ENCODE assay signal across 1 fruit fly cellular context in the genomic region with DNA sequence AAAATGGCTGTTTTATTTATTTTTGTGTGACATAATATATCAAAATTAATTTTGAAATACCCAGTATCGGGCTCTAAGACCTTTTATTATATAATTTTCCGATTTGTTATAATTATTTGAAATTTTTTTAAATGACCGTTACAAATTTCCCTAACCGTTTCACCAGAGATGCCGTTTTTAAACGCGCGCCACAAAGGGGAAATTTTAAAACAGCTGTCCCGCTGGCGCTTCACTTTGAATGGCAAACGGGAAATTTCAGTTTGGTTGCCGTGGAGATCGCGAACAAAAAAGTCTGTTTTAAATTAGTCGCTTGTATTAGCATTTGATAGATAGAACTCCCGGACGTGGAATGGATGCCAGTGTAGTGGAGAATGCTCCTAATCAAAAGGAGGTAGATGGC.
TF ChIP-seq lines count a peak whose summit lies in the region.

A gene (minus strand): TSS at position 16 of the 400 bp plus-strand sequence.
A gene (plus strand): TSS at position 257 of the 400 bp plus-strand sequence.

TF ChIP-seq in whole organism, embryonic, 481 proteins besides CTCF, POLR2A, EP300 and RAD21 (continued from another document):
- TF ChIP-seq lmd (GFP tag; IDR thresholded peaks at IDR 0.05; lab: Robert Waterston, UW) (no peak), sob (GFP tag; IDR thresholded peaks at IDR 0.05; lab: Robert Waterston, UW) (no peak), CG13624 (GFP tag; optimal IDR thresholded peaks at IDR 0.05; lab: Kevin White, UChicago) (no peak), Hr39 (optimal IDR thresholded peaks at IDR 0.05; lab: Kevin White, UChicago) (no peak), CG10209 (GFP tag; optimal IDR thresholded peaks at IDR 0.05; lab: Kevin White, UChicago) (no peak), CG14014 (GFP tag; IDR thresholded peaks at IDR 0.05; lab: Robert Waterston, UW) (no peak), sisA (GFP tag; IDR thresholded peaks at IDR 0.05; lab: Robert Waterston, UW) (no peak), mam (GFP tag; optimal IDR thresholded peaks at IDR 0.05; lab: Kevin White, UChicago) (no peak), chinmo (GFP tag; IDR thresholded peaks at IDR 0.05; lab: Robert Waterston, UW; ENCODE audit: partially characterized antibody) (no peak), CG6854 (GFP tag; optimal IDR thresholded peaks at IDR 0.05; lab: Kevin White, UChicago) (no peak), CG5953 (GFP tag; IDR thresholded peaks at IDR 0.05; lab: Robert Waterston, UW) (no peak), CG30431 (GFP tag; optimal IDR thresholded peaks at IDR 0.05; lab: Kevin White, UChicago) (no peak), Dp (GFP tag; optimal IDR thresholded peaks at IDR 0.05; lab: Kevin White, UChicago) (peak; percentile 84), CG9817 (tag; optimal IDR thresholded peaks at IDR 0.05; lab: Kevin White, UChicago) (no peak), MBD-R2 (GFP tag; IDR thresholded peaks at IDR 0.05; lab: Robert Waterston, UW) (peak; percentile 23; the same call in 1 of the 2 replicates), C15 (GFP tag; IDR thresholded peaks at IDR 0.05; lab: Robert Waterston, UW) (no peak), lilli (GFP tag; optimal IDR thresholded peaks at IDR 0.05; lab: Kevin White, UChicago) (no peak), klu (GFP tag; IDR thresholded peaks at IDR 0.05; lab: Robert Waterston, UW) (no peak), sc (optimal IDR thresholded peaks at IDR 0.05; lab: Kevin White, UChicago) (no peak), sc (GFP tag; optimal IDR thresholded peaks at IDR 0.05; lab: Kevin White, UChicago) (no peak), crc (GFP tag; optimal IDR thresholded peaks at IDR 0.05; lab: Kevin White, UChicago) (no peak), Ssrp (tag; optimal IDR thresholded peaks at IDR 0.05; lab: Kevin White, UChicago) (no peak), Poxn (GFP tag; IDR thresholded peaks at IDR 0.05; lab: Robert Waterston, UW) (no peak), jing (GFP tag; optimal IDR thresholded peaks at IDR 0.05; lab: Kevin White, UChicago) (no peak), pho (GFP tag; optimal IDR thresholded peaks at IDR 0.05; lab: Kevin White, UChicago) (no peak), dan (GFP tag; IDR thresholded peaks at IDR 0.05; lab: Robert Waterston, UW) (no peak), usp (GFP tag; optimal IDR thresholded peaks at IDR 0.05; lab: Kevin White, UChicago) (no peak), emc (GFP tag; optimal IDR thresholded peaks at IDR 0.05; lab: Kevin White, UChicago) (no peak), CG7271 (tag; optimal IDR thresholded peaks at IDR 0.05; lab: Kevin White, UChicago) (no peak), hth (optimal IDR thresholded peaks at IDR 0.05; lab: Kevin White, UChicago) (no peak), HLH3B (GFP tag; IDR thresholded peaks at IDR 0.05; lab: Robert Waterston, UW) (no peak), trem (tag; optimal IDR thresholded peaks at IDR 0.05; lab: Kevin White, UChicago) (peak; percentile 32), HLH54F (GFP tag; optimal IDR thresholded peaks at IDR 0.05; lab: Kevin White, UChicago) (no peak), CoRest (tag; optimal IDR thresholded peaks at IDR 0.05; lab: Kevin White, UChicago) (no peak), stwl (tag; optimal IDR thresholded peaks at IDR 0.05; lab: Kevin White, UChicago) (peak; percentile 21), Elba2 (GFP tag; optimal IDR thresholded peaks at IDR 0.05; lab: Kevin White, UChicago) (no peak), Rfx (GFP tag; IDR thresholded peaks at IDR 0.05; lab: Robert Waterston, UW) (peak; percentile 44; the same call in 1 of the 2 replicates), aop (GFP tag; IDR thresholded peaks at IDR 0.05; lab: Robert Waterston, UW) (no peak), CG8924 (tag; optimal IDR thresholded peaks at IDR 0.05; lab: Kevin White, UChicago) (no peak), PHDP (tag; optimal IDR thresholded peaks at IDR 0.05; lab: Kevin White, UChicago) (no peak), CG2678 (tag; optimal IDR thresholded peaks at IDR 0.05; lab: Kevin White, UChicago) (no peak), CG4730 (GFP tag; IDR thresholded peaks at IDR 0.05; lab: Robert Waterston, UW) (no peak), Bteb2 (GFP tag; optimal IDR thresholded peaks at IDR 0.05; lab: Kevin White, UChicago) (no peak), pzg (GFP tag; optimal IDR thresholded peaks at IDR 0.05; lab: Kevin White, UChicago) (peak; percentile 22), ap (GFP tag; IDR thresholded peaks at IDR 0.05; lab: Robert Waterston, UW) (no peak), zfh1 (GFP tag; IDR thresholded peaks at IDR 0.05; lab: Robert Waterston, UW) (no peak), CG12391 (tag; optimal IDR thresholded peaks at IDR 0.05; lab: Kevin White, UChicago) (no peak), CG8089 (GFP tag; optimal IDR thresholded peaks at IDR 0.05; lab: Kevin White, UChicago) (no peak), CG12071 (GFP tag; optimal IDR thresholded peaks at IDR 0.05; lab: Kevin White, UChicago) (no peak), bowl (GFP tag; IDR thresholded peaks at IDR 0.05; lab: Robert Waterston, UW) (no peak), CG13775 (GFP tag; optimal IDR thresholded peaks at IDR 0.05; lab: Kevin White, UChicago) (no peak), CG7928 (GFP tag; optimal IDR thresholded peaks at IDR 0.05; lab: Kevin White, UChicago) (no peak), B-H1 (GFP tag; IDR thresholded peaks at IDR 0.05; lab: Robert Waterston, UW) (no peak), crp (GFP tag; optimal IDR thresholded peaks at IDR 0.05; lab: Kevin White, UChicago) (peak; percentile 19 to 85), Lpt (GFP tag; optimal IDR thresholded peaks at IDR 0.05; lab: Kevin White, UChicago) (no peak), Trl (optimal IDR thresholded peaks at IDR 0.05; lab: Kevin White, UChicago) (no peak), Trl (GFP tag; optimal IDR thresholded peaks at IDR 0.05; lab: Kevin White, UChicago) (no peak), Myb (GFP tag; optimal IDR thresholded peaks at IDR 0.05; lab: Kevin White, UChicago) (peak; percentile 79)
